Fruit fly (Drosophila melanogaster) whole organism, wandering third instar larva: Measurements from ENCODE around the gene rdx.
A peak's percentile ranks its signal among the peaks of the same experiment; 100 is the strongest.

ENCODE experiments used
- Abd-B ChIP-seq: fragments of >200 bp; optimal IDR thresholded peaks from 2 replicates; lab custom pipeline; 2017; ENCODE audit warnings: missing biosample characterization, missing genetic modification characterization
- CG32264 ChIP-seq: fragments of 200-800 bp; sonication (Bioruptor generic); optimal IDR thresholded peaks from 2 replicates; lab custom pipeline; 2016; ENCODE audit warnings: missing biosample characterization, missing genetic modification characterization
- CG9705 ChIP-seq: fragments of 200-800 bp; sonication (Bioruptor generic); optimal IDR thresholded peaks from 2 replicates; lab custom pipeline; 2018; ENCODE audit warnings: missing biosample characterization, mild to moderate bottlenecking, missing genetic modification characterization
- CrebA ChIP-seq: fragments of 200-800 bp; sonication (Bioruptor generic); optimal IDR thresholded peaks from 2 replicates; lab custom pipeline; 2016; ENCODE audit warnings: missing biosample characterization, mild to moderate bottlenecking, missing genetic modification characterization, borderline replicate concordance
- Dfd ChIP-seq: fragments of >200 bp; optimal IDR thresholded peaks from 2 replicates; lab custom pipeline; 2017; ENCODE audit warnings: missing biosample characterization, missing genetic modification characterization
- Dif ChIP-seq: fragments of 200-275, 200-300 bp; sonication (Bioruptor generic); optimal IDR thresholded peaks from 2 replicates; lab custom pipeline; 2018; ENCODE audit warnings: missing biosample characterization, missing genetic modification characterization; ENCODE audit not compliant: partially characterized antibody
- HLH106 ChIP-seq: fragments of 200-800 bp; optimal IDR thresholded peaks from 3 replicates; lab custom pipeline; 2019; ENCODE audit warnings: missing biosample characterization, mild to moderate bottlenecking, missing genetic modification characterization, moderate library complexity
- Hnf4 ChIP-seq: fragments of 200-800 bp; sonication (Bioruptor generic); optimal IDR thresholded peaks from 2 replicates; lab custom pipeline; 2016; ENCODE audit warnings: missing biosample characterization, mild to moderate bottlenecking, missing genetic modification characterization
- Hr83 ChIP-seq: fragments of 200-300 bp; sonication (Bioruptor generic); optimal IDR thresholded peaks from 2 replicates; lab custom pipeline; 2016; ENCODE audit warnings: missing biosample characterization, mild to moderate bottlenecking, missing genetic modification characterization, moderate library complexity; ENCODE audit not compliant: poor library complexity, severe bottlenecking
- Jra ChIP-seq: sonication (Bioruptor generic); optimal IDR thresholded peaks from 2 replicates; lab custom pipeline; 2016; ENCODE audit warnings: missing biosample characterization, missing genetic modification characterization
- Mio ChIP-seq: sonication (Bioruptor generic); optimal IDR thresholded peaks from 2 replicates; lab custom pipeline; 2016; ENCODE audit warnings: missing biosample characterization, missing genetic modification characterization
- Myc ChIP-seq: fragments of >200 bp; optimal IDR thresholded peaks from 2 replicates; lab custom pipeline; 2017
- N ChIP-seq: fragments of >200 bp; optimal IDR thresholded peaks from 2 replicates; lab custom pipeline; 2018; ENCODE audit warnings: missing biosample characterization, missing external identifiers, missing genetic modification characterization
- OdsH ChIP-seq: fragments of 200-800 bp; sonication (Bioruptor generic); optimal IDR thresholded peaks from 2 replicates; lab custom pipeline; 2016; ENCODE audit warnings: missing biosample characterization, mild to moderate bottlenecking, missing genetic modification characterization
- Rel ChIP-seq, 2 experiments: fragments of 200-800 bp; sonication (Bioruptor generic) in 1 of 2; optimal IDR thresholded peaks; 2 replicates in 1 of 2; 3 replicates in 1 of 2; lab custom pipeline; 2016 to 2019; ENCODE audit warnings: mild to moderate bottlenecking in 2 of 2, missing biosample characterization in 2 of 2, missing genetic modification characterization in 2 of 2, moderate library complexity in 1 of 2
- Sp1 ChIP-seq: fragments of 200-800 bp; sonication (Bioruptor generic); optimal IDR thresholded peaks from 3 replicates; lab custom pipeline; 2019; ENCODE audit warnings: missing biosample characterization, mild to moderate bottlenecking, missing genetic modification characterization, moderate library complexity
- Vsx2 ChIP-seq: fragments of 200-300, 225-300 bp; sonication (Bioruptor generic); optimal IDR thresholded peaks from 2 replicates; lab custom pipeline; 2018; ENCODE audit warnings: missing biosample characterization, missing genetic modification characterization; ENCODE audit not compliant: partially characterized antibody
- br ChIP-seq: fragments of 200-800 bp; sonication (Bioruptor generic); optimal IDR thresholded peaks from 2 replicates; lab custom pipeline; 2016; ENCODE audit warnings: missing biosample characterization, missing genetic modification characterization
- brk ChIP-seq: fragments of 200-800 bp; sonication (Bioruptor generic); optimal IDR thresholded peaks from 2 replicates; lab custom pipeline; 2016; ENCODE audit warnings: missing biosample characterization, mild to moderate bottlenecking, missing genetic modification characterization
- dl ChIP-seq, 2 experiments: fragments of 175-275, 200-275 bp in 1 of 2; fragments of 200-275 bp in 1 of 2; sonication (Bioruptor generic); optimal IDR thresholded peaks; lab custom pipeline; 2018; ENCODE audit warnings: mild to moderate bottlenecking in 2 of 2, missing biosample characterization in 2 of 2, missing genetic modification characterization in 2 of 2, moderate library complexity in 2 of 2; ENCODE audit not compliant: partially characterized antibody in 2 of 2, insufficient read depth in 1 of 2
- dmrt93B ChIP-seq: fragments of 200-800 bp; sonication (Bioruptor generic); optimal IDR thresholded peaks from 2 replicates; lab custom pipeline; 2018; ENCODE audit warnings: missing biosample characterization, mild to moderate bottlenecking, missing genetic modification characterization
- dsf ChIP-seq: sonication (Bioruptor generic); optimal IDR thresholded peaks from 2 replicates; lab custom pipeline; 2016; ENCODE audit warnings: missing biosample characterization, missing genetic modification characterization, borderline replicate concordance
- ey ChIP-seq: fragments of 200-800 bp; sonication (Bioruptor generic); optimal IDR thresholded peaks from 2 replicates; lab custom pipeline; 2016; ENCODE audit warnings: missing biosample characterization, missing genetic modification characterization
- foxo ChIP-seq, 2 experiments: fragments of 200-800 bp; sonication (Bioruptor generic); optimal IDR thresholded peaks; 2 replicates in 1 of 2; 3 replicates in 1 of 2; lab custom pipeline; 2016 to 2017; ENCODE audit warnings: missing biosample characterization in 2 of 2, missing genetic modification characterization in 2 of 2
- fru ChIP-seq: fragments of 200-800 bp; sonication (Bioruptor generic); optimal IDR thresholded peaks from 3 replicates; lab custom pipeline; 2016; ENCODE audit warnings: missing biosample characterization, mild to moderate bottlenecking, missing genetic modification characterization
- h ChIP-seq: fragments of 200-800 bp; sonication (Bioruptor generic); optimal IDR thresholded peaks from 3 replicates; lab custom pipeline; 2016; ENCODE audit warnings: missing biosample characterization, mild to moderate bottlenecking, missing genetic modification characterization
- jim ChIP-seq: fragments of 175-275, 200-325 bp; sonication (Bioruptor generic); optimal IDR thresholded peaks from 2 replicates; lab custom pipeline; 2016; ENCODE audit warnings: missing biosample characterization, mild to moderate bottlenecking, missing genetic modification characterization
- lola ChIP-seq: fragments of >200 bp; optimal IDR thresholded peaks from 2 replicates; lab custom pipeline; 2017; ENCODE audit warnings: missing biosample characterization, missing genetic modification characterization
- pan ChIP-seq: fragments of >200 bp; optimal IDR thresholded peaks from 2 replicates; lab custom pipeline; 2017
- psq ChIP-seq: fragments of 200-800 bp; sonication (Bioruptor generic); optimal IDR thresholded peaks from 3 replicates; lab custom pipeline; 2017; ENCODE audit warnings: missing biosample characterization, mild to moderate bottlenecking, missing genetic modification characterization, moderate library complexity
- rgr ChIP-seq: fragments of 200-800 bp; sonication (Bioruptor generic); optimal IDR thresholded peaks from 3 replicates; lab custom pipeline; 2016; ENCODE audit warnings: missing biosample characterization, mild to moderate bottlenecking, missing genetic modification characterization
- sage ChIP-seq: fragments of 200-800 bp; sonication (Bioruptor generic); optimal IDR thresholded peaks from 2 replicates; lab custom pipeline; 2016; ENCODE audit warnings: missing biosample characterization, mild to moderate bottlenecking, missing genetic modification characterization
- sv ChIP-seq: fragments of 200-800 bp; sonication (Bioruptor generic); optimal IDR thresholded peaks from 3 replicates; lab custom pipeline; 2016; ENCODE audit warnings: missing biosample characterization, missing genetic modification characterization
- tai ChIP-seq: sonication (Bioruptor generic); optimal IDR thresholded peaks from 2 replicates; lab custom pipeline; 2016; ENCODE audit warnings: missing biosample characterization, missing genetic modification characterization
- woc ChIP-seq: sonication (Bioruptor generic); optimal IDR thresholded peaks from 2 replicates; lab custom pipeline; 2016; ENCODE audit warnings: missing biosample characterization, mild to moderate bottlenecking, missing genetic modification characterization

Gene rdx

DNA sequence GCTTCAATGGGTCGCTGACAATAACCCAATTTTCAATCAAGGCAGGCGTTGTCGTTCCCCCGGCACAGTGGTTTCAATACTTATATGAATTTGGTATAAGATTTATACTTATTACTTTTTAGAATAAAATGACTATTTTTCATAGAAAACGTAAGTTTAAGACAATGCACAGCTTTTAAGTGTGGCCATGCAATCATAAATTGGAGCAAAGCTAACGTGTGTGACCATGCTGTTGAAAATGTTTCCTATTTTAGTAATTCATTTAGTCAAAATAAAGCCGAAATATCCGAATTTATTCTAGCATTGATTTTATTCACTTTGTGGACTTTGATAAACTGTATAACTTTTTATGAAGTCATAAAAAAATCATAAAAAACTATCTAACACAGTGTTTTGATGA is 45.2 kb downstream of the rdx start:
- TF ChIP-seq dl (GFP tag; optimal IDR thresholded peaks at IDR 0.05; lab: Kevin White, UChicago; ENCODE audit: insufficient read depth in 1 of 2, partially characterized antibody in 2 of 2) (no peak), Jra (GFP tag; lab: Kevin White, UChicago) (no peak), HLH106 (tag; lab: Kevin White, UChicago) (no peak), Rel (GFP tag; optimal IDR thresholded peaks at IDR 0.05; lab: Kevin White, UChicago) (no peak), Rel (tag; optimal IDR thresholded peaks at IDR 0.05; lab: Kevin White, UChicago) (no peak), br (GFP tag; lab: Kevin White, UChicago) (no peak), ey (GFP tag; lab: Kevin White, UChicago) (no peak), dmrt93B (GFP tag; lab: Kevin White, UChicago) (no peak), OdsH (no peak), sv (no peak), jim (no peak), CG9705 (GFP tag; lab: Kevin White, UChicago) (no peak), h (GFP tag; lab: Kevin White, UChicago) (no peak), pan (lab: Kevin White, UChicago) (no peak), Hnf4 (no peak), woc (no peak), CG32264 (GFP tag; lab: Kevin White, UChicago) (no peak)

DNA sequence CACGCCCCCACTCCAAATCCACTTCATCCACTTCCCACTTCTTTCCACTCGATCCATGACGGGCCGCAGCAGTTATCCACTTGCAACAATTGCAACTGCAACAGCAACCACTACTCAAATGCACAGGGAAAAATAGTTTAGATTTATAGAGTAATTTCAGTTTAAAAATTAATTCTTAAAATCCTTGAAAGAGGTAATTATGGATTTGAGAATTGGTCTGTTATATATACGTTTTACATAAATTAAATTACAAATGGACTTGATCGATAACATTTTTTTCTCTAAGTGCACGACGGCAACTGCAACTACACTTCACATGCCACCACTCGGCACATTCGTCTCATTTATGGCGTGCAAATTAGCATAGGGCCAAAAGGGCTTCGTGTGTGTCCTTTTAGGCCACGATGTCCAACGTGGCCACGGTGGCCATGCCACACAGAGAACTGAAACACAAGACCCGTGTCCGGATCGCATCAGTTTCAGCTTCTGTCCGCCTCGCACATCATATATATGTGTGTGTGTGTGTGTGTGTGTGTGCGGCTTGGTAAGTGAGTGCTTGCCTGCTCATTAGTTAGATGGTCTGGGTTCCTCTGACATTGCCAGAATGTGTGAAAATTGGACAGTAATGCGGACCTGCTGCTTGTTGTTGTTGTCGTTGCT is 46.8 kb downstream of the rdx start:
- TF ChIP-seq pan (lab: Kevin White, UChicago) = no peak
- no peak for TF ChIP-seq sage (GFP tag; lab: Kevin White, UChicago)
- TF ChIP-seq woc = no peak
- TF ChIP-seq OdsH = peak; percentile 29
- TF ChIP-seq Rel (GFP tag; optimal IDR thresholded peaks at IDR 0.05; lab: Kevin White, UChicago) = no peak
- no peak for TF ChIP-seq Rel (tag; optimal IDR thresholded peaks at IDR 0.05; lab: Kevin White, UChicago)
- TF ChIP-seq N (GFP tag; lab: Kevin White, UChicago) = no peak
- TF ChIP-seq foxo (GFP tag; optimal IDR thresholded peaks at IDR 0.05; lab: Kevin White, UChicago) = peak in 1 of 2 experiments; percentile 64
- TF ChIP-seq br (GFP tag; lab: Kevin White, UChicago) = peak; percentile 30
- no peak for TF ChIP-seq Vsx2
- TF ChIP-seq ey (GFP tag; lab: Kevin White, UChicago) = peak; percentile 44
- TF ChIP-seq lola (GFP tag; lab: Kevin White, UChicago) = no peak
- peak; percentile 57 for TF ChIP-seq Sp1 (GFP tag; lab: Kevin White, UChicago)
- no peak for TF ChIP-seq Abd-B (GFP tag; lab: Kevin White, UChicago)
- peak; percentile 65 for TF ChIP-seq HLH106 (tag; lab: Kevin White, UChicago)
- TF ChIP-seq psq = peak; percentile 25
- no peak for TF ChIP-seq CrebA
- TF ChIP-seq dmrt93B (GFP tag; lab: Kevin White, UChicago) = peak; percentile 20
- no peak for TF ChIP-seq Myc (lab: Kevin White, UChicago)
- TF ChIP-seq Dif (GFP tag; lab: Kevin White, UChicago) = no peak
- TF ChIP-seq jim = no peak
- no peak for TF ChIP-seq Hr83 (GFP tag; lab: Kevin White, UChicago)
- peak; percentile 60 for TF ChIP-seq sv
- no peak for TF ChIP-seq Mio (GFP tag; lab: Kevin White, UChicago)
- no peak for TF ChIP-seq brk
- TF ChIP-seq dsf (GFP tag; lab: Kevin White, UChicago) = no peak
- TF ChIP-seq CG32264 (GFP tag; lab: Kevin White, UChicago) = no peak
- TF ChIP-seq dl (GFP tag; optimal IDR thresholded peaks at IDR 0.05; lab: Kevin White, UChicago; ENCODE audit: insufficient read depth in 1 of 2, partially characterized antibody in 2 of 2) = no peak
- TF ChIP-seq rgr = peak; percentile 48
- TF ChIP-seq Jra (GFP tag; lab: Kevin White, UChicago) = peak; percentile 17
- peak; percentile 72 for TF ChIP-seq fru (GFP tag; lab: Kevin White, UChicago)
- TF ChIP-seq h (GFP tag; lab: Kevin White, UChicago) = peak; percentile 66
- TF ChIP-seq Dfd = peak; percentile 45
- TF ChIP-seq Hnf4 = peak; percentile 36
- TF ChIP-seq tai = no peak
